Worm (Caenorhabditis elegans) whole organism, L1 larva: ENCODE results near the gene hal-3.

Experiments used
- C04F5.9 ChIP-seq: sonication (generic microtip); optimal IDR thresholded peaks from 2 replicates; lab custom pipeline; 2016; ENCODE audit warnings: missing genetic modification characterization, missing compliant biosample characterization
- C16A3.4 ChIP-seq: fragments of 150-350 bp; optimal IDR thresholded peaks from 2 replicates; lab custom pipeline; 2014; ENCODE audit warnings: missing biosample characterization, missing genetic modification characterization
- C34B4.2 ChIP-seq: sonication (generic microtip); optimal IDR thresholded peaks from 2 replicates; lab custom pipeline; 2017; ENCODE audit warnings: mild to moderate bottlenecking, missing genetic modification characterization, missing compliant biosample characterization
- F16B12.6 ChIP-seq: fragments of 150-350 bp; optimal IDR thresholded peaks from 2 replicates; lab custom pipeline; 2014; ENCODE audit warnings: missing biosample characterization, missing genetic modification characterization
- Y116A8C.19 ChIP-seq: sonication (generic microtip); optimal IDR thresholded peaks from 2 replicates; lab custom pipeline; 2016; ENCODE audit warnings: missing compliant biosample characterization, missing genetic modification characterization, borderline replicate concordance
- aha-1 ChIP-seq: fragments of 150-350 bp; optimal IDR thresholded peaks from 2 replicates; lab custom pipeline; 2014; ENCODE audit warnings: missing biosample characterization, missing genetic modification characterization
- alr-1 ChIP-seq: fragments of 200-800 bp; sonication (Bioruptor generic); optimal IDR thresholded peaks from 2 replicates; lab custom pipeline; 2018; ENCODE audit warnings: borderline replicate concordance, mild to moderate bottlenecking, missing genetic modification characterization, missing compliant biosample characterization
- blmp-1 ChIP-seq: fragments of 150-350 bp; optimal IDR thresholded peaks from 2 replicates; lab custom pipeline; 2014; ENCODE audit warnings: missing biosample characterization, missing genetic modification characterization
- ceh-63 ChIP-seq: fragments of 200-800 bp; sonication (Bioruptor generic); optimal IDR thresholded peaks from 2 replicates; lab custom pipeline; 2018; ENCODE audit warnings: mild to moderate bottlenecking, missing genetic modification characterization, missing compliant biosample characterization
- ceh-88 ChIP-seq: fragments of 200-800 bp; sonication (Bioruptor generic); IDR thresholded peaks from 2 replicates; pipeline ENCODE4 v1.3.6; 2022; ENCODE audit warnings: missing genetic modification characterization, missing compliant biosample characterization
- ces-1 ChIP-seq: fragments of 150-350 bp; optimal IDR thresholded peaks from 2 replicates; lab custom pipeline; 2014; ENCODE audit warnings: missing biosample characterization, missing genetic modification reagents, missing genetic modification characterization
- dpl-1 ChIP-seq, 3 experiments: fragments of 150-350 bp in 2 of 3; sonication (generic microtip) in 1 of 3; optimal IDR thresholded peaks; 2 replicates each; lab custom pipeline; 2014 to 2017; ENCODE audit warnings: missing biosample characterization in 3 of 3, missing genetic modification characterization in 3 of 3, missing genetic modification reagents in 3 of 3
- dsc-1 ChIP-seq: sonication (generic microtip); optimal IDR thresholded peaks from 2 replicates; lab custom pipeline; 2016; ENCODE audit warnings: mild to moderate bottlenecking, missing genetic modification characterization, missing compliant biosample characterization
- elt-3 ChIP-seq, 6 experiments: fragments of 150-350 bp in 1 of 6; sonication (generic microtip); optimal IDR thresholded peaks; 2 replicates each; lab custom pipeline; 2017 to 2018; ENCODE audit warnings: missing biosample characterization in 6 of 6, missing genetic modification characterization in 6 of 6, inconsistent platforms in 1 of 6
- grh-1 ChIP-seq: fragments of 200-800 bp; sonication (Bioruptor generic); IDR thresholded peaks from 2 replicates; pipeline ENCODE4 v1.3.6; 2022; ENCODE audit warnings: missing genetic modification reagents, missing genetic modification characterization, missing compliant biosample characterization
- hlh-17 ChIP-seq: fragments of 200-800 bp; sonication (Bioruptor generic); optimal IDR thresholded peaks from 2 replicates; lab custom pipeline; 2018; ENCODE audit warnings: missing genetic modification characterization, mild to moderate bottlenecking, missing compliant biosample characterization, moderate library complexity, borderline replicate concordance
- hpl-2 ChIP-seq: fragments of 150-350 bp; optimal IDR thresholded peaks from 2 replicates; lab custom pipeline; 2014; ENCODE audit warnings: missing biosample characterization, missing genetic modification reagents, missing genetic modification characterization
- irx-1 ChIP-seq: sonication (generic microtip); optimal IDR thresholded peaks from 2 replicates; lab custom pipeline; 2016; ENCODE audit warnings: missing genetic modification characterization, missing compliant biosample characterization
- jun-1 ChIP-seq: fragments of 150-350 bp; optimal IDR thresholded peaks from 2 replicates; lab custom pipeline; 2014; ENCODE audit warnings: missing biosample characterization, missing genetic modification reagents, missing genetic modification characterization
- lin-13 ChIP-seq: fragments of 150-350 bp; optimal IDR thresholded peaks from 2 replicates; lab custom pipeline; 2014; ENCODE audit warnings: missing biosample characterization, missing genetic modification reagents, missing genetic modification characterization
- lin-15B ChIP-seq: fragments of 150-350 bp; sonication (generic microtip); optimal IDR thresholded peaks from 3 replicates; lab custom pipeline; 2014; ENCODE audit warnings: missing biosample characterization, missing genetic modification characterization
- lin-35 ChIP-seq, 2 experiments: fragments of 150-350 bp; optimal IDR thresholded peaks; 2 replicates each; lab custom pipeline; 2014; ENCODE audit warnings: missing biosample characterization in 2 of 2, missing genetic modification characterization in 2 of 2, missing genetic modification reagents in 2 of 2
- lin-39 ChIP-seq: fragments of 150-350 bp; optimal IDR thresholded peaks from 2 replicates; lab custom pipeline; 2014; ENCODE audit warnings: missing biosample characterization, missing genetic modification reagents, missing genetic modification characterization
- lir-3 ChIP-seq: sonication (generic microtip); optimal IDR thresholded peaks from 2 replicates; lab custom pipeline; 2016; ENCODE audit warnings: mild to moderate bottlenecking, missing genetic modification characterization, moderate library complexity, missing compliant biosample characterization; ENCODE audit not compliant: poor library complexity
- lsy-2 ChIP-seq, 2 experiments: fragments of 150-350 bp; optimal IDR thresholded peaks; 2 replicates each; lab custom pipeline; 2014; ENCODE audit warnings: missing biosample characterization in 2 of 2, missing genetic modification characterization in 2 of 2
- mab-9 ChIP-seq: fragments of 200-800 bp; sonication (Bioruptor generic); IDR thresholded peaks from 2 replicates; pipeline ENCODE4 v1.3.6; 2022; ENCODE audit warnings: missing genetic modification reagents, missing genetic modification characterization, missing compliant biosample characterization
- mdl-1 ChIP-seq, 2 experiments: fragments of 150-350 bp; optimal IDR thresholded peaks; 2 replicates each; lab custom pipeline; 2014 to 2017; ENCODE audit warnings: missing biosample characterization in 2 of 2, missing genetic modification characterization in 2 of 2, inconsistent platforms in 1 of 2
- nhr-11 ChIP-seq: fragments of 150-350 bp; optimal IDR thresholded peaks from 2 replicates; lab custom pipeline; 2014; ENCODE audit warnings: missing biosample characterization, missing genetic modification characterization
- nhr-12 ChIP-seq: sonication (generic microtip); optimal IDR thresholded peaks from 2 replicates; lab custom pipeline; 2017; ENCODE audit warnings: missing biosample characterization, missing genetic modification characterization
- nhr-19 ChIP-seq: fragments of 200-800 bp; sonication (Bioruptor generic); conservative IDR thresholded peaks from 2 replicates; pipeline ENCODE4 v1.3.6; 2022; ENCODE audit warnings: missing genetic modification characterization, missing compliant biosample characterization
- nhr-20 ChIP-seq: sonication (generic microtip); optimal IDR thresholded peaks from 2 replicates; lab custom pipeline; 2016; ENCODE audit warnings: mild to moderate bottlenecking, missing genetic modification characterization, missing compliant biosample characterization
- nhr-237 ChIP-seq: fragments of 150-350 bp; optimal IDR thresholded peaks from 2 replicates; lab custom pipeline; 2014; ENCODE audit warnings: missing biosample characterization, missing genetic modification characterization
- nhr-47 ChIP-seq: sonication (generic microtip); optimal IDR thresholded peaks from 2 replicates; lab custom pipeline; 2016; ENCODE audit warnings: mild to moderate bottlenecking, missing genetic modification characterization, moderate library complexity, missing compliant biosample characterization
- nhr-71 ChIP-seq: sonication (generic microtip); optimal IDR thresholded peaks from 2 replicates; lab custom pipeline; 2016; ENCODE audit warnings: mild to moderate bottlenecking, missing genetic modification characterization, moderate library complexity, missing compliant biosample characterization
- nhr-77 ChIP-seq: fragments of 150-350 bp; optimal IDR thresholded peaks from 2 replicates; lab custom pipeline; 2014; ENCODE audit warnings: missing biosample characterization, missing genetic modification characterization
- nhr-84 ChIP-seq: sonication (generic microtip); optimal IDR thresholded peaks from 2 replicates; lab custom pipeline; 2017; ENCODE audit warnings: missing biosample characterization, missing genetic modification characterization
- nhr-90 ChIP-seq: sonication (generic microtip); optimal IDR thresholded peaks from 2 replicates; lab custom pipeline; 2016; ENCODE audit warnings: mild to moderate bottlenecking, missing genetic modification characterization, missing compliant biosample characterization; ENCODE audit not compliant: poor library complexity
- pag-3 ChIP-seq: sonication (generic microtip); optimal IDR thresholded peaks from 2 replicates; lab custom pipeline; 2017; ENCODE audit warnings: missing genetic modification characterization, mild to moderate bottlenecking, missing compliant biosample characterization, antibody characterized with exemption, borderline replicate concordance; ENCODE audit not compliant: insufficient read depth
- pqm-1 ChIP-seq: sonication (generic microtip); optimal IDR thresholded peaks from 3 replicates; lab custom pipeline; 2017; ENCODE audit warnings: missing biosample characterization, missing genetic modification characterization
- snpc-4 ChIP-seq: fragments of 150-350 bp; optimal IDR thresholded peaks from 2 replicates; lab custom pipeline; 2014; ENCODE audit warnings: missing biosample characterization, missing genetic modification characterization
- snu-23 ChIP-seq: sonication (generic microtip); optimal IDR thresholded peaks from 2 replicates; lab custom pipeline; 2016; ENCODE audit warnings: missing genetic modification characterization, missing compliant biosample characterization
- sox-4 ChIP-seq: sonication (generic microtip); optimal IDR thresholded peaks from 2 replicates; lab custom pipeline; 2016; ENCODE audit warnings: missing genetic modification characterization, missing compliant biosample characterization
- tbx-2 ChIP-seq: sonication (generic microtip); optimal IDR thresholded peaks from 2 replicates; lab custom pipeline; 2016; ENCODE audit warnings: missing genetic modification characterization, missing compliant biosample characterization
- unc-30 ChIP-seq: sonication (generic microtip); optimal IDR thresholded peaks from 2 replicates; lab custom pipeline; 2017; ENCODE audit warnings: missing biosample characterization, missing genetic modification characterization
- unc-86 ChIP-seq: sonication (generic microtip); optimal IDR thresholded peaks from 2 replicates; lab custom pipeline; 2016; ENCODE audit warnings: missing genetic modification characterization, missing compliant biosample characterization
- unc-98 ChIP-seq: fragments of 200-800 bp; sonication (Bioruptor generic); IDR thresholded peaks from 2 replicates; pipeline ENCODE4 v1.3.6; 2022; ENCODE audit warnings: missing genetic modification characterization, missing compliant biosample characterization
- xbp-1 ChIP-seq: sonication (generic microtip); optimal IDR thresholded peaks from 2 replicates; lab custom pipeline; 2016; ENCODE audit warnings: missing genetic modification characterization, missing compliant biosample characterization

hal-3 gene

ce11 chrII:9646928-9647838 is 30.3 kb upstream of the hal-3 start, which contains the start of gene sqv-8 (continued):
- TF ChIP-seq nhr-47 (peak; percentile 17), unc-30 (tag; lab: Kevin White, UChicago) (no peak), snu-23 (GFP tag; lab: Kevin White, UChicago) (peak; percentile 51), lin-15B (tag; lab: Kevin White, UChicago) (no peak), dsc-1 (no peak), irx-1 (no peak), nhr-11 (tag; lab: Kevin White, UChicago) (no peak), tbx-2 (tag; lab: Kevin White, UChicago) (no peak), grh-1 (GFP tag; lab: Robert Waterston, UW) (no peak), nhr-237 (tag; lab: Kevin White, UChicago) (no peak), dpl-1 (GFP tag; optimal IDR thresholded peaks at IDR 0.05; lab: Kevin White, UChicago) (peak in 1 of 3 experiments; percentile 25), lin-13 (GFP tag; lab: Kevin White, UChicago) (no peak), lin-39 (tag; lab: Kevin White, UChicago) (no peak), hlh-17 (GFP tag; lab: Kevin White, UChicago) (no peak), ceh-63 (GFP tag; lab: Kevin White, UChicago) (no peak), mab-9 (GFP tag; lab: Robert Waterston, UW) (no peak), nhr-71 (tag; lab: Kevin White, UChicago) (peak; percentile 40), Y116A8C.19 (tag; lab: Kevin White, UChicago) (no peak), alr-1 (tag; lab: Kevin White, UChicago) (no peak), aha-1 (no peak), lsy-2 (tag; optimal IDR thresholded peaks at IDR 0.05; lab: Kevin White, UChicago) (peak in 1 of 2 experiments; percentile 11), blmp-1 (tag; lab: Kevin White, UChicago) (peak; percentile 20), mdl-1 (tag; optimal IDR thresholded peaks at IDR 0.05; lab: Kevin White, UChicago) (peak in 1 of 2 experiments; percentile 37), lir-3 (tag; lab: Kevin White, UChicago) (no peak), elt-3 (tag; optimal IDR thresholded peaks at IDR 0.05; lab: Kevin White, UChicago) (no peak), snpc-4 (tag; lab: Kevin White, UChicago) (no peak), C34B4.2 (tag; lab: Kevin White, UChicago) (no peak), sox-4 (tag; lab: Kevin White, UChicago) (no peak)

- peak; percentile 50 for TF ChIP-seq nhr-90 (tag; lab: Kevin White, UChicago)
- TF ChIP-seq dpl-1 (GFP tag; optimal IDR thresholded peaks at IDR 0.05; lab: Kevin White, UChicago), result peak; percentile 40 to 53 (median 50)
- peak; percentile 60 for TF ChIP-seq nhr-19 (GFP tag; lab: Robert Waterston, UW)
- TF ChIP-seq nhr-84 (tag; lab: Kevin White, UChicago), result no peak
- TF ChIP-seq nhr-77 (tag; lab: Kevin White, UChicago), result peak; percentile 59
- TF ChIP-seq ces-1, result no peak
- TF ChIP-seq C16A3.4 (tag; lab: Kevin White, UChicago), result peak; percentile 15
- no peak for TF ChIP-seq unc-30 (tag; lab: Kevin White, UChicago)
- TF ChIP-seq nhr-11 (tag; lab: Kevin White, UChicago), result peak; percentile 56
- TF ChIP-seq Y116A8C.19 (tag; lab: Kevin White, UChicago), result no peak
- peak; percentile 83 for TF ChIP-seq nhr-71 (tag; lab: Kevin White, UChicago)
- TF ChIP-seq lin-35 (GFP tag; optimal IDR thresholded peaks at IDR 0.05; lab: Kevin White, UChicago), result peak; percentile 52 to 68
- TF ChIP-seq jun-1 (tag; lab: Kevin White, UChicago), result peak; percentile 64
- TF ChIP-seq lir-3 (tag; lab: Kevin White, UChicago), result peak; percentile 40
- TF ChIP-seq pqm-1 (tag; lab: Kevin White, UChicago), result no peak
- TF ChIP-seq nhr-12 (tag; lab: Kevin White, UChicago), result no peak
- peak; percentile 24 for TF ChIP-seq pag-3 (tag; lab: Kevin White, UChicago)
- no peak for TF ChIP-seq C04F5.9 (tag; lab: Kevin White, UChicago)
- peak; percentile 78 for TF ChIP-seq snu-23 (GFP tag; lab: Kevin White, UChicago)
- TF ChIP-seq hpl-2 (GFP tag; lab: Kevin White, UChicago), result no peak
- peak; percentile 55 for TF ChIP-seq xbp-1 (tag; lab: Kevin White, UChicago)
- peak; percentile 70 to 82 for TF ChIP-seq lsy-2 (tag; optimal IDR thresholded peaks at IDR 0.05; lab: Kevin White, UChicago)
- TF ChIP-seq F16B12.6 (tag; lab: Kevin White, UChicago), result peak; percentile 19
- TF ChIP-seq lin-39 (tag; lab: Kevin White, UChicago), result no peak
- peak; percentile 94 for TF ChIP-seq nhr-20 (tag; lab: Kevin White, UChicago)
- TF ChIP-seq unc-98 (GFP tag; lab: Robert Waterston, UW), result no peak
- TF ChIP-seq blmp-1 (tag; lab: Kevin White, UChicago), result peak; percentile 95
- TF ChIP-seq ceh-88, result no peak
- TF ChIP-seq unc-86, result peak; percentile 52
These were observed 29.2 kb upstream of the hal-3 start for ce11 chrII:9646122-9646555.
